Worm (Caenorhabditis elegans) whole organism, midembryonic: ENCODE data around the gene T25F10.4.

Experiments
- T22C8.4 ChIP-seq: fragments of 200-800 bp; sonication (Bioruptor generic); IDR thresholded peaks from 2 replicates; pipeline ENCODE4 v1.3.6; 2022; ENCODE audit warnings: missing genetic modification characterization, missing compliant biosample characterization
- cog-1 ChIP-seq: sonication (generic microtip); optimal IDR thresholded peaks from 2 replicates; lab custom pipeline; 2016; ENCODE audit warnings: missing genetic modification characterization, missing compliant biosample characterization
- flt-1 ChIP-seq: fragments of 200-800 bp; sonication (Bioruptor generic); IDR thresholded peaks from 2 replicates; pipeline ENCODE4 v1.3.6; 2022; ENCODE audit warnings: missing genetic modification characterization, missing compliant biosample characterization
- klf-2 ChIP-seq: fragments of 200-800 bp; sonication (Bioruptor generic); conservative IDR thresholded peaks from 2 replicates; pipeline ENCODE4 v1.3.6; 2022; ENCODE audit warnings: missing genetic modification reagents, missing genetic modification characterization, missing compliant biosample characterization
- med-1 ChIP-seq: sonication (generic microtip); optimal IDR thresholded peaks from 2 replicates; lab custom pipeline; 2017; ENCODE audit warnings: missing genetic modification characterization, mild to moderate bottlenecking, missing compliant biosample characterization, antibody characterized with exemption, missing genetic modification reagents; ENCODE audit not compliant: insufficient read depth
- ref-1 ChIP-seq: fragments of 200-800 bp; sonication (Bioruptor generic); conservative IDR thresholded peaks from 2 replicates; pipeline ENCODE4 v1.3.6; 2022; ENCODE audit warnings: missing genetic modification reagents, missing genetic modification characterization, missing compliant biosample characterization
- tab-1 ChIP-seq: fragments of 200-800 bp; sonication (Bioruptor generic); IDR thresholded peaks from 2 replicates; pipeline ENCODE4 v1.3.6; 2022; ENCODE audit warnings: missing genetic modification characterization, missing compliant biosample characterization
- ztf-23 ChIP-seq: fragments of 200-800 bp; sonication (Bioruptor generic); IDR thresholded peaks from 2 replicates; pipeline ENCODE4 v1.3.6; 2022; ENCODE audit warnings: missing genetic modification reagents, missing genetic modification characterization, missing compliant biosample characterization
- ztf-29 ChIP-seq: fragments of 200-800 bp; sonication (Bioruptor generic); IDR thresholded peaks from 2 replicates; pipeline ENCODE4 v1.3.6; 2022; ENCODE audit warnings: missing genetic modification reagents, missing genetic modification characterization, missing compliant biosample characterization

T25F10.4 gene

DNA sequence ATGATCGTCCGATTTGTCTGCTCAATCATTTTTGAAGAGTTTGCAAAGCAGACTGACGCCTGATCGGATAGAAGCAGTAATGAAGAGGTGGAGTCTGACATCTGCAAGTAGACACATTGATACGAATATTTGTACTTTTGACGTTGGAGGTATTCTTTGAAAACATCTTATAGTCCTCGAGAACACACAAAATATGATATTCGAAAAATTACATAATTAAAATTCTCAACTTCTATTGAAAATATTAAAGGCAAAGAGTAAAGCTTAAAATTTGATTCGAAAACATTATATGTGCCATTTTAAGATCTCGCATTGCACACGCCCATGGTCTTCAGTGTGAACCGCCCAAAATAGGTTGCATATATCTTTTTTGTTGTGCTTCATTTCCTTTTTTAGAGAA is 39.9 kb downstream of the T25F10.4 start, which contains the start of gene ZC487.2:
Gene ZC487.2 (minus strand): TSS at position 101 of the 400 bp plus-strand sequence.
- no peak for TF ChIP-seq T22C8.4 (GFP tag; lab: Robert Waterston, UW)
- no peak for TF ChIP-seq flt-1 (GFP tag; lab: Robert Waterston, UW)
- TF ChIP-seq ztf-23 (GFP tag; lab: Robert Waterston, UW), result no peak
- no peak for TF ChIP-seq klf-2 (GFP tag; lab: Robert Waterston, UW)
- TF ChIP-seq ref-1 (GFP tag; lab: Robert Waterston, UW), result no peak
- TF ChIP-seq cog-1 (tag; lab: Kevin White, UChicago), result no peak
- no peak for TF ChIP-seq tab-1 (GFP tag; lab: Robert Waterston, UW)
- no peak for TF ChIP-seq ztf-29 (GFP tag; lab: Robert Waterston, UW)
- no peak for TF ChIP-seq med-1

DNA sequence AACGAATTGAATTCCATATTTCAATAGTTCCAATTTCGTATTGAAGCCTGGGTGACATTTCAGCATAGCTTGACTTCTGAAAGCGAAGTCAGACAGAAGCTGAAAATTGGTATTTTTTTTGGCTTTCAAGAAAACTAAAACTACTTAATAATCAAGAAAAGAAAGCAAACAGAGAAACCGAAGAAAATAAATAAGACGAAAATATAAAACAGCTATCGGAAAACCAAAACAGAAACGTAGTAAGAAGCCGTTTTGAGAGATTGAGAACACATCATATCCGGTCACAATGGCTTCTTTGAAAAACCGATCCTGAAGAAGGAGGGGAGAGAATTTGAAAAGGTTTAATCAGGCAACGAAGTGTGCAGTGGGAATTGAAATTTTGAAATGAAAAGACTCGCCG is 44.0 kb downstream of the T25F10.4 start, which contains the start of gene srg-30:
Gene srg-30 (minus strand): TSS at position 101 of the 400 bp plus-strand sequence.
- TF ChIP-seq klf-2 (GFP tag; lab: Robert Waterston, UW) (no peak), flt-1 (GFP tag; lab: Robert Waterston, UW) (no peak), cog-1 (tag; lab: Kevin White, UChicago) (no peak), med-1 (no peak), T22C8.4 (GFP tag; lab: Robert Waterston, UW) (no peak), ztf-29 (GFP tag; lab: Robert Waterston, UW) (no peak), ztf-23 (GFP tag; lab: Robert Waterston, UW) (no peak), ref-1 (GFP tag; lab: Robert Waterston, UW) (no peak), tab-1 (GFP tag; lab: Robert Waterston, UW) (no peak)

DNA sequence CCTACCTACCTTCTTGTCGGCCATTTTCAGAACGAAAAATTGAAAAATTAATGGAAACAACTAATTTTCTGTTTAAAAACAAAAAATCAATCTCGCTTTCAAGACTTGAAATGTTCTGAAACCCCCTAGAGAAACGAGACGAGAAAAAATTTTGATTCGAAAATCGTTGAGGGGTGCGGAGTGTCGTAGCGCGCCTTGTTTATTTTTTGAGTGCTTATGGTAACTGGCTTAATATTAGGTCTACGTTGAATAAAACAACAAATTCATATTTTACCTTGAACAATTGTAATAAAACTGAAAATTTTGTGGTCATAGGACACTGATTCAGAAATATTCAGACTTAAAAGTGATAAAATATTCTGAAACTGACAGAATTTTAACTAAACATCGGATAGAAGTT is 51.8 kb downstream of the T25F10.4 start, which contains the start of gene sna-1:
Gene sna-1 (minus strand): TSS at position 218 of the 400 bp plus-strand sequence.
- TF ChIP-seq med-1 (no peak), cog-1 (tag; lab: Kevin White, UChicago) (no peak), T22C8.4 (GFP tag; lab: Robert Waterston, UW) (no peak), ztf-29 (GFP tag; lab: Robert Waterston, UW) (no peak), ref-1 (GFP tag; lab: Robert Waterston, UW) (no peak)
